Worm (Caenorhabditis elegans): ENCODE measurements around the gene asg-2.

asg-2 gene

ce11 chrX:6805427-6805826 is 35.6 kb upstream of the asg-2 start:
- no peak for TF ChIP-seq unc-42 (tag; optimal IDR thresholded peaks at IDR 0.05)
- no peak for TF ChIP-seq ref-2 (tag; optimal IDR thresholded peaks at IDR 0.05)
- no peak for TF ChIP-seq fkh-10 (GFP tag; optimal IDR thresholded peaks at IDR 0.05)
- TF ChIP-seq hlh-6 (tag; optimal IDR thresholded peaks at IDR 0.05), result no peak
- no peak for TF ChIP-seq ztf-16 (tag; optimal IDR thresholded peaks at IDR 0.05)
- TF ChIP-seq npax-4 (tag; optimal IDR thresholded peaks at IDR 0.05), result no peak
- TF ChIP-seq hlh-15 (tag; optimal IDR thresholded peaks at IDR 0.05), result no peak
- TF ChIP-seq pqm-1 (tag; optimal IDR thresholded peaks at IDR 0.05), result no peak
- no peak for TF ChIP-seq unc-55 (GFP tag; optimal IDR thresholded peaks at IDR 0.05)
- no peak for TF ChIP-seq ceh-45 (GFP tag; IDR thresholded peaks at IDR 0.05)

ce11 chrX:6806463-6806862 is 34.6 kb upstream of the asg-2 start, which contains the start of gene atg-2:
Gene atg-2, plus strand, starts transcription at chrX:6806763.
- TF ChIP-seq ceh-31 (tag; optimal IDR thresholded peaks at IDR 0.05) (peak; percentile 29), K09A11.1 (tag; optimal IDR thresholded peaks at IDR 0.05; ENCODE audit: insufficient read depth) (no peak), nfya-1 (tag; optimal IDR thresholded peaks at IDR 0.05) (peak; percentile 15), sdc-2 (tag; optimal IDR thresholded peaks at IDR 0.05) (peak; percentile 37)

ce11 chrX:6807137-6807861 is 33.8 kb upstream of the asg-2 start:
- TF ChIP-seq sdc-2 (tag; optimal IDR thresholded peaks at IDR 0.05) (peak; percentile 60), unc-3 (GFP tag; conservative IDR thresholded peaks at IDR 0.05) (no peak), unc-3 (tag; optimal IDR thresholded peaks at IDR 0.05) (no peak), nfya-1 (tag; optimal IDR thresholded peaks at IDR 0.05) (peak; percentile 46), ceh-24 (tag; optimal IDR thresholded peaks at IDR 0.05) (no peak), tbx-2 (tag; optimal IDR thresholded peaks at IDR 0.05) (peak; percentile 41), ceh-31 (tag; optimal IDR thresholded peaks at IDR 0.05) (peak; percentile 76), C08G9.2 (tag; optimal IDR thresholded peaks at IDR 0.05) (no peak), ref-2 (tag; optimal IDR thresholded peaks at IDR 0.05) (peak; percentile 53), unc-42 (tag; optimal IDR thresholded peaks at IDR 0.05) (peak; percentile 38), ceh-18 (tag; optimal IDR thresholded peaks at IDR 0.05) (no peak), zip-5 (tag; optimal IDR thresholded peaks at IDR 0.05) (no peak), pqm-1 (tag; optimal IDR thresholded peaks at IDR 0.05) (no peak), fax-1 (tag; optimal IDR thresholded peaks at IDR 0.05) (no peak), T23F11.4 (GFP tag; optimal IDR thresholded peaks at IDR 0.05) (no peak), odd-2 (tag; optimal IDR thresholded peaks at IDR 0.05) (no peak), rnt-1 (tag; optimal IDR thresholded peaks at IDR 0.05) (no peak), pax-1 (tag; optimal IDR thresholded peaks at IDR 0.05) (no peak), elt-2 (tag; optimal IDR thresholded peaks at IDR 0.05) (peak; percentile 58), ceh-34 (tag; optimal IDR thresholded peaks at IDR 0.05) (no peak), tbx-7 (tag; optimal IDR thresholded peaks at IDR 0.05) (no peak), sox-2 (GFP tag; IDR thresholded peaks at IDR 0.05) (peak; percentile 20; the same call in 1 of the 2 replicates), ceh-9 (tag; optimal IDR thresholded peaks at IDR 0.05) (no peak), hlh-6 (tag; optimal IDR thresholded peaks at IDR 0.05) (peak; percentile 56), hlh-30 (tag; optimal IDR thresholded peaks at IDR 0.05; ENCODE audit: insufficient read depth) (peak; percentile 73), lim-6 (tag; optimal IDR thresholded peaks at IDR 0.05) (no peak), ttx-3 (tag; optimal IDR thresholded peaks at IDR 0.05) (no peak)

- no peak for TF ChIP-seq K02D7.2 (tag; optimal IDR thresholded peaks at IDR 0.05)
- no peak for TF ChIP-seq ceh-31 (tag; optimal IDR thresholded peaks at IDR 0.05)
- no peak for TF ChIP-seq C38D4.7 (GFP tag; optimal IDR thresholded peaks at IDR 0.05)
- no peak for TF ChIP-seq eyg-1 (tag; optimal IDR thresholded peaks at IDR 0.05)
- no peak for TF ChIP-seq fkh-10 (GFP tag; optimal IDR thresholded peaks at IDR 0.05)
- TF ChIP-seq fkh-6 (tag; optimal IDR thresholded peaks at IDR 0.05), result no peak
- TF ChIP-seq pha-4 (tag; optimal IDR thresholded peaks at IDR 0.05), result no peak
- TF ChIP-seq ttx-3 (tag; optimal IDR thresholded peaks at IDR 0.05), result no peak
- TF ChIP-seq odd-2 (tag; optimal IDR thresholded peaks at IDR 0.05), result no peak
- no peak for TF ChIP-seq sox-2 (GFP tag; IDR thresholded peaks at IDR 0.05)
- no peak for TF ChIP-seq ceh-2 (tag; optimal IDR thresholded peaks at IDR 0.05)
- TF ChIP-seq lim-6 (tag; optimal IDR thresholded peaks at IDR 0.05), result no peak
- no peak for TF ChIP-seq ceh-19 (GFP tag; optimal IDR thresholded peaks at IDR 0.05)
- TF ChIP-seq T23F11.4 (GFP tag; optimal IDR thresholded peaks at IDR 0.05), result no peak
- no peak for TF ChIP-seq F13H6.1 (tag; optimal IDR thresholded peaks at IDR 0.05)
Measured at ce11 chrX:6808239-6808638, 32.8 kb upstream of the asg-2 start.

Data from whole organism, late embryonic.